Fruit fly (Drosophila melanogaster): ENCODE data around the gene CG11322.

- TF ChIP-seq CG8478 (optimal IDR thresholded peaks at IDR 0.05) (no peak), usp (GFP tag; optimal IDR thresholded peaks at IDR 0.05) (no peak), Dll (optimal IDR thresholded peaks at IDR 0.05) (no peak), psq (optimal IDR thresholded peaks at IDR 0.05) (no peak), pan (optimal IDR thresholded peaks at IDR 0.05) (no peak), EcR (GFP tag; optimal IDR thresholded peaks at IDR 0.05) (no peak)
These were observed 43.3 kb upstream of the CG11322 start, which contains the start of the genes CG17377 and Daao2 for dm6 chr2L:6802740-6803139.
